Worm (Caenorhabditis elegans) whole organism, young adult: Measurements from ENCODE around the gene T16G1.4.

ENCODE experiments used
- F39B2.1 ChIP-seq: fragments of 200-800 bp; sonication (Bioruptor generic); IDR thresholded peaks from 2 replicates; pipeline ENCODE4 v1.3.6; 2022; ENCODE audit warnings: missing genetic modification reagents, missing genetic modification characterization, missing compliant biosample characterization
- ama-1 ChIP-seq, 3 experiments: fragments of 150-350 bp in 1 of 3; sonication (generic microtip) in 2 of 3; optimal IDR thresholded peaks; 2 replicates each; lab custom pipeline; 2014 to 2018; ENCODE audit warnings: missing biosample characterization in 2 of 3, missing genetic modification characterization in 2 of 3, missing genetic modification reagents in 2 of 3
- ceh-40 ChIP-seq: fragments of 200-800 bp; sonication (Bioruptor generic); IDR thresholded peaks from 2 replicates; pipeline ENCODE4 v1.3.6; 2022; ENCODE audit warnings: missing genetic modification characterization, missing compliant biosample characterization
- egl-18 ChIP-seq: fragments of 200-800 bp; sonication (Bioruptor generic); IDR thresholded peaks from 2 replicates; pipeline ENCODE4 v1.3.6; 2022; ENCODE audit warnings: missing genetic modification reagents, missing genetic modification characterization, missing compliant biosample characterization
- him-1 ChIP-seq: sonication (generic microtip); optimal IDR thresholded peaks from 2 replicates; lab custom pipeline; 2016; ENCODE audit warnings: missing genotype, missing genetic modification reagents, missing genetic modification characterization, missing compliant biosample characterization
- madf-8 ChIP-seq: fragments of 200-800 bp; sonication (Bioruptor generic); conservative IDR thresholded peaks from 2 replicates; pipeline ENCODE4 v1.3.6; 2022; ENCODE audit warnings: missing genetic modification reagents, missing genetic modification characterization, missing compliant biosample characterization
- tlf-1 ChIP-seq: fragments of 200-800 bp; sonication (Bioruptor generic); optimal IDR thresholded peaks from 2 replicates; lab custom pipeline; 2018; ENCODE audit warnings: mild to moderate bottlenecking, missing genetic modification characterization, missing compliant biosample characterization
- unc-62 ChIP-seq: fragments of 150-350 bp; optimal IDR thresholded peaks from 2 replicates; lab custom pipeline; 2014; ENCODE audit warnings: missing biosample characterization, missing genetic modification reagents, missing genetic modification characterization

ce11 chrV:12906732-12907131 lies 34.9 kb downstream of the T16G1.4 start, which contains the start of gene ttr-29:
- no peak for TF ChIP-seq egl-18
- no peak for TF ChIP-seq ama-1 (optimal IDR thresholded peaks at IDR 0.05; lab: Kevin White, UChicago)
- no peak for TF ChIP-seq ama-1 (GFP tag; optimal IDR thresholded peaks at IDR 0.05; lab: Kevin White, UChicago)
- no peak for TF ChIP-seq unc-62 (GFP tag; lab: Kevin White, UChicago)
- no peak for TF ChIP-seq ceh-40
- TF ChIP-seq tlf-1 (GFP tag; lab: Kevin White, UChicago) = no peak
- no peak for TF ChIP-seq madf-8 (GFP tag; lab: Robert Waterston, UW)
- no peak for TF ChIP-seq F39B2.1 (GFP tag; lab: Robert Waterston, UW)
- no peak for TF ChIP-seq him-1 (tag; lab: Kevin White, UChicago)
